Worm (Caenorhabditis elegans) whole organism, late embryonic: ENCODE measurements around the gene R102.1.
A peak's percentile ranks its signal among the peaks of the same experiment; 100 is the strongest.

Source experiments
- C08G9.2 ChIP-seq: sonication (generic microtip); optimal IDR thresholded peaks from 2 replicates; lab custom pipeline; 2016; ENCODE audit warnings: mild to moderate bottlenecking, missing genetic modification characterization, moderate library complexity, missing compliant biosample characterization
- C38D4.7 ChIP-seq: fragments of 200-800 bp; sonication (Bioruptor generic); optimal IDR thresholded peaks from 2 replicates; lab custom pipeline; 2018; ENCODE audit warnings: mild to moderate bottlenecking, missing genetic modification characterization, moderate library complexity, missing compliant biosample characterization
- F13H6.1 ChIP-seq: sonication (generic microtip); optimal IDR thresholded peaks from 2 replicates; lab custom pipeline; 2016; ENCODE audit warnings: missing genetic modification characterization, missing compliant biosample characterization
- K09A11.1 ChIP-seq: sonication (generic microtip); optimal IDR thresholded peaks from 2 replicates; lab custom pipeline; 2017; ENCODE audit warnings: antibody characterized with exemption, mild to moderate bottlenecking, missing genetic modification characterization, missing compliant biosample characterization; ENCODE audit not compliant: insufficient read depth
- ahr-1 ChIP-seq: sonication (generic microtip); optimal IDR thresholded peaks from 2 replicates; lab custom pipeline; 2016; ENCODE audit warnings: missing genetic modification characterization, missing compliant biosample characterization
- ceh-18 ChIP-seq: sonication (generic microtip); optimal IDR thresholded peaks from 2 replicates; lab custom pipeline; 2016; ENCODE audit warnings: missing genetic modification characterization, missing compliant biosample characterization
- ceh-19 ChIP-seq: fragments of 200-800 bp; sonication (Bioruptor generic); optimal IDR thresholded peaks from 2 replicates; lab custom pipeline; 2018; ENCODE audit warnings: mild to moderate bottlenecking, missing genetic modification characterization, missing compliant biosample characterization
- ceh-2 ChIP-seq: sonication (generic microtip); optimal IDR thresholded peaks from 2 replicates; lab custom pipeline; 2016; ENCODE audit warnings: missing genotype, missing genetic modification characterization, missing compliant biosample characterization
- ceh-31 ChIP-seq: sonication (generic microtip); optimal IDR thresholded peaks from 2 replicates; lab custom pipeline; 2016; ENCODE audit warnings: missing genetic modification characterization, missing compliant biosample characterization
- ceh-6 ChIP-seq: fragments of 200-800 bp; sonication (Bioruptor generic); optimal IDR thresholded peaks from 2 replicates; lab custom pipeline; 2018; ENCODE audit warnings: mild to moderate bottlenecking, missing genetic modification characterization, missing compliant biosample characterization
- che-1 ChIP-seq: sonication (generic microtip); optimal IDR thresholded peaks from 2 replicates; lab custom pipeline; 2016; ENCODE audit warnings: mild to moderate bottlenecking, missing genetic modification characterization, missing compliant biosample characterization
- dmd-4 ChIP-seq: sonication (generic microtip); optimal IDR thresholded peaks from 2 replicates; lab custom pipeline; 2016; ENCODE audit warnings: borderline replicate concordance, missing genetic modification characterization, missing compliant biosample characterization
- elt-2 ChIP-seq: sonication (generic microtip); optimal IDR thresholded peaks from 2 replicates; lab custom pipeline; 2016; ENCODE audit warnings: missing genetic modification reagents, missing genetic modification characterization, missing compliant biosample characterization
- ets-4 ChIP-seq: sonication (generic microtip); optimal IDR thresholded peaks from 2 replicates; lab custom pipeline; 2016; ENCODE audit warnings: missing genetic modification characterization, missing compliant biosample characterization
- fax-1 ChIP-seq: sonication (generic microtip); optimal IDR thresholded peaks from 2 replicates; lab custom pipeline; 2016; ENCODE audit warnings: missing genotype, missing genetic modification characterization, missing compliant biosample characterization
- fkh-10 ChIP-seq: fragments of 150-350 bp; optimal IDR thresholded peaks from 2 replicates; lab custom pipeline; 2014; ENCODE audit warnings: missing biosample characterization, missing genetic modification reagents, missing genetic modification characterization
- fkh-6 ChIP-seq: sonication (generic microtip); optimal IDR thresholded peaks from 2 replicates; lab custom pipeline; 2016; ENCODE audit warnings: missing genetic modification characterization, missing compliant biosample characterization
- gmeb-2 ChIP-seq: sonication (generic microtip); optimal IDR thresholded peaks from 2 replicates; lab custom pipeline; 2016; ENCODE audit warnings: missing genetic modification characterization, inconsistent platforms, missing compliant biosample characterization
- hlh-13 ChIP-seq: fragments of 200-800 bp; sonication (Bioruptor generic); optimal IDR thresholded peaks from 2 replicates; lab custom pipeline; 2018; ENCODE audit warnings: mild to moderate bottlenecking, missing genetic modification characterization, missing compliant biosample characterization
- hlh-30 ChIP-seq: sonication (generic microtip); optimal IDR thresholded peaks from 2 replicates; lab custom pipeline; 2017; ENCODE audit warnings: antibody characterized with exemption, missing genetic modification characterization, missing compliant biosample characterization; ENCODE audit not compliant: insufficient read depth
- hlh-8 ChIP-seq: sonication (generic microtip); optimal IDR thresholded peaks from 2 replicates; lab custom pipeline; 2016; ENCODE audit warnings: missing genotype, missing genetic modification characterization, missing compliant biosample characterization
- lin-11 ChIP-seq: fragments of 200-800 bp; sonication (Bioruptor generic); optimal IDR thresholded peaks from 2 replicates; lab custom pipeline; 2018; ENCODE audit warnings: mild to moderate bottlenecking, missing genetic modification characterization, missing compliant biosample characterization
- mec-3 ChIP-seq: sonication (generic microtip); optimal IDR thresholded peaks from 2 replicates; lab custom pipeline; 2016; ENCODE audit warnings: borderline replicate concordance, missing genetic modification characterization, missing compliant biosample characterization
- nfya-1 ChIP-seq: sonication (generic microtip); optimal IDR thresholded peaks from 2 replicates; lab custom pipeline; 2017; ENCODE audit warnings: missing genetic modification characterization, mild to moderate bottlenecking, missing compliant biosample characterization, antibody characterized with exemption, moderate library complexity
- nhr-11 ChIP-seq: fragments of 150-350 bp; optimal IDR thresholded peaks from 2 replicates; lab custom pipeline; 2014; ENCODE audit warnings: missing biosample characterization, missing genetic modification characterization
- nhr-232 ChIP-seq: sonication (generic microtip); optimal IDR thresholded peaks from 2 replicates; lab custom pipeline; 2016; ENCODE audit warnings: missing genetic modification characterization, missing compliant biosample characterization
- npax-4 ChIP-seq: sonication (generic microtip); optimal IDR thresholded peaks from 2 replicates; lab custom pipeline; 2016; ENCODE audit warnings: missing genetic modification characterization, missing compliant biosample characterization
- odd-2 ChIP-seq: sonication (generic microtip); optimal IDR thresholded peaks from 2 replicates; lab custom pipeline; 2017; ENCODE audit warnings: antibody characterized with exemption, mild to moderate bottlenecking, missing genetic modification characterization, missing compliant biosample characterization
- pax-1 ChIP-seq: fragments of 150-350 bp; optimal IDR thresholded peaks from 2 replicates; lab custom pipeline; 2014; ENCODE audit warnings: missing biosample characterization, missing genetic modification characterization
- pros-1 ChIP-seq: fragments of 150-350 bp; optimal IDR thresholded peaks from 2 replicates; lab custom pipeline; 2014; ENCODE audit warnings: missing biosample characterization, missing genetic modification reagents, missing genetic modification characterization
- ref-2 ChIP-seq: sonication (generic microtip); optimal IDR thresholded peaks from 2 replicates; lab custom pipeline; 2016; ENCODE audit warnings: missing genetic modification characterization, missing compliant biosample characterization
- rnt-1 ChIP-seq: sonication (generic microtip); optimal IDR thresholded peaks from 2 replicates; lab custom pipeline; 2016; ENCODE audit warnings: missing genetic modification characterization, missing compliant biosample characterization
- sdc-2 ChIP-seq: sonication (generic microtip); optimal IDR thresholded peaks from 2 replicates; lab custom pipeline; 2016; ENCODE audit warnings: missing genotype, missing genetic modification characterization, missing compliant biosample characterization
- sox-4 ChIP-seq: sonication (generic microtip); optimal IDR thresholded peaks from 2 replicates; lab custom pipeline; 2017; ENCODE audit warnings: mild to moderate bottlenecking, missing genetic modification characterization, inconsistent platforms, missing compliant biosample characterization
- syd-9 ChIP-seq: sonication (generic microtip); optimal IDR thresholded peaks from 2 replicates; lab custom pipeline; 2016; ENCODE audit warnings: mild to moderate bottlenecking, missing genetic modification characterization, moderate library complexity, missing compliant biosample characterization
- ttx-3 ChIP-seq: sonication (generic microtip); optimal IDR thresholded peaks from 2 replicates; lab custom pipeline; 2016; ENCODE audit warnings: missing genetic modification reagents, missing genetic modification characterization, missing compliant biosample characterization
- unc-3 ChIP-seq, 2 experiments: fragments of 200-800 bp in 1 of 2; sonication (Bioruptor generic) in 1 of 2; sonication (generic microtip) in 1 of 2; conservative IDR thresholded peaks in 1 of 2; optimal IDR thresholded peaks in 1 of 2; 2 replicates each; pipeline versions ENCODE4 v1.3.6 to Lab custom; 2016 to 2022; ENCODE audit warnings: missing compliant biosample characterization in 2 of 2, missing genetic modification characterization in 2 of 2, missing genetic modification reagents in 1 of 2
- zip-5 ChIP-seq: sonication (generic microtip); optimal IDR thresholded peaks from 2 replicates; lab custom pipeline; 2016; ENCODE audit warnings: missing genetic modification characterization, missing compliant biosample characterization

R102.1 gene

DNA sequence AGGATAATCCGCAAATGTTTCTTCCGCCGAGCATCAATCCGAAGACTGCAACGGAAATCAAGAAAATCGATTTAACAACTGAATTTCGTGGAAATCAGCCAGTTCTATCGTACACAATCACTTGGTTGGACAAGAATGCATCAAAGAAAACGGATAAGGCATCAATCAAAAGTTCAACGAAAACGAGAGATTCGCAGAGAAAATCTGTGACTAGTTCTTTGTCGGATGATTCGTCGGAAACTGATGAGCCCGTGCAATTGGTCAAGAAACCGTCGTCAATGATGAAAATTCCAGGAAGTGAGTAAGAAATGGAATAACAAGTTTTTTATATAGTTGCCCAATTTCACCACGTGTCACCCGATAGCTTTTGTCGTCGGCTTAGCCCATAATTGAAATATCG is 20.2 kb downstream of the R102.1 start, which contains the start of gene R102.6:
R102.6 (minus strand) TSS at position 101 of the 400 bp plus-strand sequence.
- TF ChIP-seq ahr-1: no peak
- TF ChIP-seq gmeb-2 (tag; lab: Kevin White, UChicago): no peak
- no peak for TF ChIP-seq lin-11 (tag; lab: Kevin White, UChicago)
- TF ChIP-seq hlh-30 (tag; lab: Kevin White, UChicago): no peak
- no peak for TF ChIP-seq fkh-10 (GFP tag; lab: Kevin White, UChicago)
- no peak for TF ChIP-seq elt-2
- TF ChIP-seq rnt-1 (tag; lab: Kevin White, UChicago): no peak
- TF ChIP-seq ceh-6 (GFP tag; lab: Kevin White, UChicago): no peak
- no peak for TF ChIP-seq ets-4

ce11 chrIV:10711729-10712128 is 25.9 kb downstream of the R102.1 start, which contains the start of gene glb-21:
Gene glb-21, minus strand, starts transcription at chrIV:10711794.
- TF ChIP-seq dmd-4 (no peak), F13H6.1 (tag; lab: Kevin White, UChicago) (no peak), che-1 (tag; lab: Kevin White, UChicago) (no peak), rnt-1 (tag; lab: Kevin White, UChicago) (no peak), hlh-30 (tag; lab: Kevin White, UChicago) (no peak)

- TF ChIP-seq ceh-31 (tag; lab: Kevin White, UChicago) (peak; percentile 8), syd-9 (tag; lab: Kevin White, UChicago) (no peak), pros-1 (tag; lab: Kevin White, UChicago) (no peak), ceh-19 (GFP tag; lab: Kevin White, UChicago) (no peak), nhr-232 (tag; lab: Kevin White, UChicago) (no peak), hlh-8 (no peak), ceh-2 (tag; lab: Kevin White, UChicago) (no peak), ahr-1 (no peak), nfya-1 (tag; lab: Kevin White, UChicago) (peak; percentile 21), C08G9.2 (tag; lab: Kevin White, UChicago) (no peak), mec-3 (tag; lab: Kevin White, UChicago) (no peak), fax-1 (no peak), fkh-6 (no peak)
These were observed 28.7 kb downstream of the R102.1 start for ce11 chrIV:10714594-10714993.

DNA sequence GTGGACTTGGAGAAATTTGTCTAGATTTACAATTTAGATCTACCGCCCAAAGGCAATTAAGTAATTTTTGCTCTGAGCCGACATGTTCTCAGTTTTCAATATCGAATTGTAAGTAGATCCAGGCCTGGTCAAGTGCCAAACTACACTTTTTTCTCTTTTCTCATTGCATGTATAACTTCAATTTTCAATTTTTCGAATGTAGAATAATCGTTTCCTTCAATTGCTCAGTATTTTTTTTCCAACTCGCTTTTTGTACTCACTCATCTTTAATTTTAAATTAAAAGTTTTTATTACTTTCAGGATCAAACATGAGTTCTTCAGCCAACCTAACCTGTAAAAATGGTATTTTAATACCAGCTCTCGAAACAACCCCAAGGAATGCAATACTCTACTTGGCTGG is 30.5 kb downstream of the R102.1 start, which contains the start of gene ncx-3:
ncx-3 (plus strand) TSS at position 301 of the 400 bp plus-strand sequence.
- TF ChIP-seq hlh-30 (tag; lab: Kevin White, UChicago): no peak
- TF ChIP-seq ttx-3: no peak
- no peak for TF ChIP-seq lin-11 (tag; lab: Kevin White, UChicago)
- no peak for TF ChIP-seq nhr-11 (tag; lab: Kevin White, UChicago)
- no peak for TF ChIP-seq pax-1
- no peak for TF ChIP-seq ceh-6 (GFP tag; lab: Kevin White, UChicago)
- no peak for TF ChIP-seq hlh-13 (GFP tag; lab: Kevin White, UChicago)
- no peak for TF ChIP-seq zip-5
- no peak for TF ChIP-seq unc-3 (GFP tag; conservative IDR thresholded peaks at IDR 0.05; lab: Robert Waterston, UW)
- no peak for TF ChIP-seq unc-3 (tag; optimal IDR thresholded peaks at IDR 0.05; lab: Kevin White, UChicago)
- TF ChIP-seq ref-2: no peak
- no peak for TF ChIP-seq K09A11.1 (tag; lab: Kevin White, UChicago)
- TF ChIP-seq sox-4 (tag; lab: Kevin White, UChicago): no peak
- TF ChIP-seq npax-4 (tag; lab: Kevin White, UChicago): no peak
- no peak for TF ChIP-seq elt-2

DNA sequence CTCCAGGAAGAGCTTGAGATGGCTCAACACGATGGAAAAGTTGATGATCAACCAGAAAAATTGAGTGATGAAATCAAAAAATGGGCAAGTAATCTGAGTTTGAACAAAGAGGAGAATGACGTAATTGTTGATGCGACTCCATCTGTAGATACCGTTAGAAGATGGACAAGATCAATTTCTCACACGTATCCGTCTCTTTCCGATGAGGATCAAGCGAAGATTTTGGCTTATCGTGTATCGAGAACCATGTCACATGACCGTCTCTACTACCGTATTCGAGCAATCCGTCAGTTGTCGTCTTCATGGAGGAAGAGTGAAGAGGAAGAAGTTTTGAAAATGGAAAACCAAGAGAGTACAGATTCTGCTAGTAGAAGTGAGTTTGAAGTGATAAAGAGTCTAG is 32.2 kb downstream of the R102.1 start:
- TF ChIP-seq sdc-2 (tag; lab: Kevin White, UChicago) (no peak), ceh-18 (tag; lab: Kevin White, UChicago) (no peak), mec-3 (tag; lab: Kevin White, UChicago) (no peak), hlh-30 (tag; lab: Kevin White, UChicago) (peak; percentile 38), F13H6.1 (tag; lab: Kevin White, UChicago) (no peak), C38D4.7 (no peak), odd-2 (tag; lab: Kevin White, UChicago) (no peak)
